Worm (Caenorhabditis elegans) whole organism, young adult: ENCODE results near the gene Y43E12A.3.

Experiments
- Y53F4B.3 ChIP-seq: fragments of 200-800 bp; sonication (Bioruptor generic); IDR thresholded peaks from 2 replicates; pipeline ENCODE4 v1.3.6; 2022; ENCODE audit warnings: missing genetic modification reagents, missing genetic modification characterization, missing compliant biosample characterization
- attf-5 ChIP-seq: fragments of 200-800 bp; sonication (Bioruptor generic); optimal IDR thresholded peaks from 2 replicates; lab custom pipeline; 2018; ENCODE audit warnings: mild to moderate bottlenecking, missing genetic modification characterization, missing compliant biosample characterization
- ets-4 ChIP-seq: fragments of 200-800 bp; sonication (Bioruptor generic); optimal IDR thresholded peaks from 2 replicates; lab custom pipeline; 2018; ENCODE audit warnings: mild to moderate bottlenecking, missing genetic modification characterization, missing compliant biosample characterization
- madf-3 ChIP-seq: fragments of 200-800 bp; sonication (Bioruptor generic); IDR thresholded peaks from 2 replicates; pipeline ENCODE4 v1.3.6; 2022; ENCODE audit warnings: missing genetic modification reagents, missing genetic modification characterization, missing compliant biosample characterization
- snpc-4 ChIP-seq, 5 experiments: fragments of 150-350 bp in 1 of 5; sonication (generic microtip) in 4 of 5; optimal IDR thresholded peaks; 2 replicates each; lab custom pipeline; 2014 to 2018; ENCODE audit warnings: missing genetic modification characterization in 5 of 5, missing biosample characterization in 3 of 5, antibody characterized with exemption in 2 of 5, mild to moderate bottlenecking in 2 of 5, missing compliant biosample characterization in 2 of 5, missing genotype in 2 of 5, moderate library complexity in 2 of 5, missing genetic modification reagents in 1 of 5
- somi-1 ChIP-seq: fragments of 200-800 bp; sonication (Bioruptor generic); optimal IDR thresholded peaks from 2 replicates; lab custom pipeline; 2018; ENCODE audit warnings: mild to moderate bottlenecking, missing genetic modification characterization, missing compliant biosample characterization

- TF ChIP-seq somi-1 (GFP tag; lab: Kevin White, UChicago) (no peak), snpc-4 (GFP tag; optimal IDR thresholded peaks at IDR 0.05; lab: Kevin White, UChicago) (no peak), snpc-4 (tag; optimal IDR thresholded peaks at IDR 0.05; lab: Kevin White, UChicago) (no peak), madf-3 (no peak), attf-5 (GFP tag; lab: Kevin White, UChicago) (no peak), Y53F4B.3 (GFP tag; lab: Robert Waterston, UW) (no peak), ets-4 (GFP tag; lab: Kevin White, UChicago) (no peak)
Measured at ce11 chrIV:10964688-10965087, 23.0 kb upstream of the Y43E12A.3 start.
